Fruit fly (Drosophila melanogaster) whole organism: ENCODE data around the gene tomb.

ENCODE experiments used
- Dll ChIP-seq: fragments of >200 bp; optimal IDR thresholded peaks from 2 replicates; lab custom pipeline; 2017
- pan ChIP-seq: fragments of >200 bp; optimal IDR thresholded peaks from 2 replicates; lab custom pipeline; 2017
- psq ChIP-seq: fragments of >200 bp; optimal IDR thresholded peaks from 2 replicates; lab custom pipeline; 2017
- usp ChIP-seq: fragments of >200 bp; optimal IDR thresholded peaks from 2 replicates; lab custom pipeline; 2017; ENCODE audit warnings: missing biosample characterization, missing genetic modification characterization, mixed read lengths

dm6 chr2L:5527861-5528260 is 8.7 kb downstream of the tomb start, which contains the start of gene CG31915:
- TF ChIP-seq usp (GFP tag; lab: Kevin White, UChicago), result no peak
- no peak for TF ChIP-seq psq (lab: Kevin White, UChicago)
- TF ChIP-seq pan, result no peak
- no peak for TF ChIP-seq Dll (lab: Kevin White, UChicago)
